Worm (Caenorhabditis elegans) whole organism, L4/young adult: ENCODE data around the gene R08D7.7.

Experiments used
- W03F9.2 ChIP-seq: fragments of 150-350 bp; optimal IDR thresholded peaks from 2 replicates; lab custom pipeline; 2014; ENCODE audit warnings: missing biosample characterization, missing genetic modification characterization
- dao-5 ChIP-seq: sonication (generic microtip); optimal IDR thresholded peaks from 2 replicates; lab custom pipeline; 2016; ENCODE audit warnings: missing genotype, missing genetic modification characterization, moderate library complexity, missing compliant biosample characterization

ce11 chrIII:8973826-8974225 is 16.0 kb upstream of the R08D7.7 start, which contains the start of gene R08D7.5:
- no peak for TF ChIP-seq W03F9.2
- no peak for TF ChIP-seq dao-5 (tag; lab: Kevin White, UChicago)
